Fruit fly (Drosophila melanogaster) Kc167 (cell line): ENCODE results near the gene CG34051.

Experiments
- insv ChIP-seq: fragments of >200 bp; optimal IDR thresholded peaks from 3 replicates; lab custom pipeline; 2018; ENCODE audit warnings: missing external identifiers
- psq ChIP-seq: fragments of >200 bp; optimal IDR thresholded peaks from 2 replicates; lab custom pipeline; 2017; ENCODE audit warnings: missing external identifiers
- ttk ChIP-seq: sonication (Bioruptor generic); optimal IDR thresholded peaks from 2 replicates; lab custom pipeline; 2017; ENCODE audit warnings: missing external identifiers

- no peak for TF ChIP-seq psq
- TF ChIP-seq ttk (lab: Kevin White, UChicago) = no peak
- no peak for TF ChIP-seq insv (lab: Kevin White, UChicago)
Observed at dm6 chr2L:19962252-19962729, 1.5 kb upstream of the CG34051 start, which contains the start of the genes CG13965 and CG16772.
